Fruit fly (Drosophila melanogaster): ENCODE measurements around the gene Wdr24.

The Wdr24 gene

dm6 chr3R:29716782-29717317, 28.0 kb downstream of the Wdr24 start, which contains the start of gene Obp99b (continued):
- TF ChIP-seq CG13123 (GFP tag; optimal IDR thresholded peaks at IDR 0.05) (no peak), CG9215 (GFP tag; IDR thresholded peaks at IDR 0.05) (peak; percentile 49), CG17912 (GFP tag; optimal IDR thresholded peaks at IDR 0.05) (peak; percentile 90), Dp (GFP tag; optimal IDR thresholded peaks at IDR 0.05) (no peak), her (GFP tag; optimal IDR thresholded peaks at IDR 0.05) (peak; percentile 76), psq (GFP tag; optimal IDR thresholded peaks at IDR 0.05) (no peak), CG10543 (GFP tag; optimal IDR thresholded peaks at IDR 0.05) (peak; percentile 63), CG34422 (GFP tag; IDR thresholded peaks at IDR 0.05) (peak; percentile 74; the same call in 2 of the 3 replicates), CG10147 (GFP tag; optimal IDR thresholded peaks at IDR 0.05) (peak; percentile 36), Taf1 (GFP tag; IDR thresholded peaks at IDR 0.05) (no peak), ci (GFP tag; IDR thresholded peaks at IDR 0.05) (peak; percentile 96), HmgZ (tag; optimal IDR thresholded peaks at IDR 0.05) (peak; percentile 24), gfzf (GFP tag; optimal IDR thresholded peaks at IDR 0.05) (no peak), CG9876 (GFP tag; optimal IDR thresholded peaks at IDR 0.05) (peak; percentile 50), gsb (GFP tag; IDR thresholded peaks at IDR 0.05) (peak; percentile 63), ro (GFP tag; IDR thresholded peaks at IDR 0.05) (peak; percentile 45; the same call in 1 of the 2 replicates), ewg (GFP tag; optimal IDR thresholded peaks at IDR 0.05) (peak; percentile 80), GATAe (GFP tag; conservative IDR thresholded peaks at IDR 0.05) (peak; percentile 63), CG1024 (GFP tag; IDR thresholded peaks at IDR 0.05) (peak; percentile 83), Hand (GFP tag; optimal IDR thresholded peaks at IDR 0.05) (no peak), cwo (GFP tag; optimal IDR thresholded peaks at IDR 0.05) (no peak), CG8089 (GFP tag; optimal IDR thresholded peaks at IDR 0.05) (peak; percentile 85), toy (GFP tag; IDR thresholded peaks at IDR 0.05) (no peak), zen (tag; optimal IDR thresholded peaks at IDR 0.05) (peak; percentile 66), ash1 (GFP tag; optimal IDR thresholded peaks at IDR 0.05) (no peak), sc (optimal IDR thresholded peaks at IDR 0.05) (no peak), sc (GFP tag; optimal IDR thresholded peaks at IDR 0.05) (peak; percentile 80), Mrtf (GFP tag; IDR thresholded peaks at IDR 0.05) (peak; percentile 85; the same call in 2 of the 3 replicates), HLH54F (GFP tag; optimal IDR thresholded peaks at IDR 0.05) (peak; percentile 14), lov (optimal IDR thresholded peaks at IDR 0.05) (no peak), lov (GFP tag; IDR thresholded peaks at IDR 0.05) (peak; percentile 93), CG3407 (GFP tag; optimal IDR thresholded peaks at IDR 0.05) (peak; percentile 76), Fer2 (tag; optimal IDR thresholded peaks at IDR 0.05) (peak; percentile 48), schlank (tag; optimal IDR thresholded peaks at IDR 0.05) (peak; percentile 55), CG4404 (GFP tag; IDR thresholded peaks at IDR 0.05) (peak; percentile 53), fu2 (GFP tag; optimal IDR thresholded peaks at IDR 0.05) (peak; percentile 13), CG33213 (GFP tag; optimal IDR thresholded peaks at IDR 0.05) (peak; percentile 86), MTF-1 (GFP tag; optimal IDR thresholded peaks at IDR 0.05; ENCODE audit: borderline replicate concordance) (peak; percentile 93), gt (GFP tag; IDR thresholded peaks at IDR 0.05) (peak; percentile 39; the same call in 1 of the 2 replicates), Gsc (GFP tag; IDR thresholded peaks at IDR 0.05) (no peak), so (GFP tag; IDR thresholded peaks at IDR 0.05) (peak; percentile 57; the same call in 2 of the 3 replicates), CG6272 (GFP tag; IDR thresholded peaks at IDR 0.05) (no peak), CG6765 (GFP tag; optimal IDR thresholded peaks at IDR 0.05) (peak; percentile 70), zfh2 (GFP tag; optimal IDR thresholded peaks at IDR 0.05) (no peak), CG18764 (GFP tag; optimal IDR thresholded peaks at IDR 0.05) (peak; percentile 65), vfl (GFP tag; optimal IDR thresholded peaks at IDR 0.05) (peak; percentile 52), cato (GFP tag; optimal IDR thresholded peaks at IDR 0.05; ENCODE audit: borderline replicate concordance) (peak; percentile 41), CG7786 (GFP tag; optimal IDR thresholded peaks at IDR 0.05) (peak; percentile 55), sob (GFP tag; IDR thresholded peaks at IDR 0.05) (peak; percentile 79), CG18262 (tag; optimal IDR thresholded peaks at IDR 0.05) (peak; percentile 62), TFAM (GFP tag; optimal IDR thresholded peaks at IDR 0.05) (peak; percentile 51)
